Worm (Caenorhabditis elegans) whole organism, early embryonic: ENCODE data around the gene C05E11.6.

Source experiments
- B0310.2 ChIP-seq: sonication (generic microtip); optimal IDR thresholded peaks from 2 replicates; lab custom pipeline; 2016; ENCODE audit warnings: mild to moderate bottlenecking, missing genetic modification characterization, missing compliant biosample characterization
- F13C5.2 ChIP-seq: sonication (generic microtip); optimal IDR thresholded peaks from 2 replicates; lab custom pipeline; 2017; ENCODE audit warnings: mild to moderate bottlenecking, missing genetic modification characterization, inconsistent platforms, missing compliant biosample characterization
- aly-1 ChIP-seq: sonication (generic microtip); optimal IDR thresholded peaks from 2 replicates; lab custom pipeline; 2016; ENCODE audit warnings: missing genetic modification characterization, missing compliant biosample characterization
- ama-1 ChIP-seq: fragments of 150-350 bp; optimal IDR thresholded peaks from 2 replicates; lab custom pipeline; 2014
- ceh-13 ChIP-seq: fragments of 200-800 bp; sonication (Bioruptor generic); optimal IDR thresholded peaks from 2 replicates; lab custom pipeline; 2018; ENCODE audit warnings: mild to moderate bottlenecking, missing genetic modification characterization, missing compliant biosample characterization
- ceh-36 ChIP-seq: sonication (generic microtip); optimal IDR thresholded peaks from 2 replicates; lab custom pipeline; 2016; ENCODE audit warnings: missing genetic modification characterization, inconsistent platforms, missing compliant biosample characterization
- ets-7 ChIP-seq: sonication (generic microtip); optimal IDR thresholded peaks from 2 replicates; lab custom pipeline; 2016; ENCODE audit warnings: missing genotype, missing genetic modification characterization, missing compliant biosample characterization
- flt-1 ChIP-seq: fragments of 200-800 bp; sonication (Bioruptor generic); IDR thresholded peaks from 2 replicates; pipeline ENCODE4 v1.3.6; 2022; ENCODE audit warnings: missing genetic modification characterization, missing compliant biosample characterization
- hmbx-1 ChIP-seq: sonication (generic microtip); optimal IDR thresholded peaks from 2 replicates; lab custom pipeline; 2016; ENCODE audit warnings: mild to moderate bottlenecking, missing genetic modification characterization, missing compliant biosample characterization
- hmg-4 ChIP-seq: fragments of 200-800 bp; sonication (Bioruptor generic); optimal IDR thresholded peaks from 2 replicates; lab custom pipeline; 2018; ENCODE audit warnings: mild to moderate bottlenecking, missing genetic modification characterization, missing compliant biosample characterization
- hnd-1 ChIP-seq: sonication (generic microtip); optimal IDR thresholded peaks from 2 replicates; lab custom pipeline; 2016; ENCODE audit warnings: missing genetic modification characterization, missing compliant biosample characterization
- pes-1 ChIP-seq: fragments of 200-800 bp; sonication (Bioruptor generic); IDR thresholded peaks from 2 replicates; pipeline ENCODE4 v1.3.6; 2022; ENCODE audit warnings: missing genetic modification reagents, missing genetic modification characterization, missing compliant biosample characterization
- scrt-1 ChIP-seq: fragments of 200-800 bp; sonication (Bioruptor generic); IDR thresholded peaks from 2 replicates; pipeline ENCODE4 v1.3.6; 2022; ENCODE audit warnings: missing genetic modification characterization, missing compliant biosample characterization
- sea-1 ChIP-seq: fragments of 200-800 bp; sonication (Bioruptor generic); conservative IDR thresholded peaks from 2 replicates; pipeline ENCODE4 v1.3.6; 2022; ENCODE audit warnings: missing genetic modification characterization, missing compliant biosample characterization
- tbx-11 ChIP-seq: fragments of 200-800 bp; sonication (Bioruptor generic); IDR thresholded peaks from 2 replicates; pipeline ENCODE4 v1.3.6; 2022; ENCODE audit warnings: missing genetic modification characterization, missing compliant biosample characterization
- tbx-37 ChIP-seq: fragments of 200-800 bp; sonication (Bioruptor generic); conservative IDR thresholded peaks from 2 replicates; pipeline ENCODE4 v1.3.6; 2022; ENCODE audit warnings: missing genetic modification reagents, missing genetic modification characterization, missing compliant biosample characterization
- tra-4 ChIP-seq: sonication (generic microtip); optimal IDR thresholded peaks from 2 replicates; lab custom pipeline; 2017; ENCODE audit warnings: missing genetic modification characterization, missing compliant biosample characterization

Gene C05E11.6

DNA sequence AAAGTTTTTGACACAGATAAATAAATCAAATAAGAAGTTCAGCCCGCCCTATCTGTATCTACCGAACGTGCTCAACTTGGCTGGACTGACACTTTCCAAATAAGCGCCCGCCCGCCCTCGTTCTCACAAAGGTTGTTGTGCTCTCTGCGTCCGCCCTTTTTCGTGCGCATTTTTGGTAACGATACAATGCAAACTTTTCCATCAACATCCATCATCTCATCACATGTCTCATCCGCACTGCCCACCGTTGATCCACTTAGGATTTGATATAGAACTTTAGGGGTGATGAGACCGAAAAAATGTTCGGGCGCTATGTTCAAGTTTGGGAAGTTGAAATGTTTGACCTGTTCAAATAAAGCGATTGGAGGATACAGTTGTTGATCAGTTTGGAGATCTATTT, 23.6 kb downstream of the C05E11.6 start, which contains the start of gene C05E11.7:
C05E11.7 (minus strand) TSS at position 101 of the 400 bp plus-strand sequence.
- no peak for TF ChIP-seq tbx-37
- no peak for TF ChIP-seq ceh-13 (GFP tag; lab: Kevin White, UChicago)
- TF ChIP-seq ama-1 (lab: Kevin White, UChicago) = no peak
- no peak for TF ChIP-seq ceh-36 (tag; lab: Kevin White, UChicago)
- TF ChIP-seq ets-7 (tag; lab: Kevin White, UChicago) = no peak
- no peak for TF ChIP-seq tra-4 (tag; lab: Kevin White, UChicago)
- TF ChIP-seq F13C5.2 = no peak
- no peak for TF ChIP-seq hmg-4 (GFP tag; lab: Kevin White, UChicago)
- no peak for TF ChIP-seq sea-1 (GFP tag; lab: Robert Waterston, UW)
- no peak for TF ChIP-seq aly-1 (tag; lab: Kevin White, UChicago)
- no peak for TF ChIP-seq hnd-1 (tag; lab: Kevin White, UChicago)
- no peak for TF ChIP-seq scrt-1
- TF ChIP-seq tbx-11 (GFP tag; lab: Robert Waterston, UW) = no peak

DNA sequence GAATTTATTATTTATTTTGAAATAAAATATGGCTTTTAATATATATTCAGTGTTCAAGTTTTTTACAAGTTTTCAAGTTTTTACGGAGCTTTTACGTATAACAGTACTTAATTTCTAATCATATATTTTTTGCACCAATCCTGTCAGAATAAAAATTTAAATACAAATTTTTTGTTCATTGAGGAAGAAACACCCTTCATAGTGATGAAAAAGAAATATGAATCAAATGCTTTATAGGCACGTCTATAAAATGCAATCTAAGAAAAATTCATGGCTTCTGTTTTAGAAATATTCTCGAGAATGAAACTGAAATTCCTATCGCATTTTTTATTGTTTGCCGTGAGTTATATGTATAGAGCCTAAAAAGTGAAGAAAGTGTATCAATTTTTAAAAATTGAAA, 24.7 kb downstream of the C05E11.6 start, which contains the start of gene C05E11.2:
C05E11.2 (plus strand) TSS at position 301 of the 400 bp plus-strand sequence.
- no peak for TF ChIP-seq tbx-37
- TF ChIP-seq aly-1 (tag; lab: Kevin White, UChicago) = no peak

DNA sequence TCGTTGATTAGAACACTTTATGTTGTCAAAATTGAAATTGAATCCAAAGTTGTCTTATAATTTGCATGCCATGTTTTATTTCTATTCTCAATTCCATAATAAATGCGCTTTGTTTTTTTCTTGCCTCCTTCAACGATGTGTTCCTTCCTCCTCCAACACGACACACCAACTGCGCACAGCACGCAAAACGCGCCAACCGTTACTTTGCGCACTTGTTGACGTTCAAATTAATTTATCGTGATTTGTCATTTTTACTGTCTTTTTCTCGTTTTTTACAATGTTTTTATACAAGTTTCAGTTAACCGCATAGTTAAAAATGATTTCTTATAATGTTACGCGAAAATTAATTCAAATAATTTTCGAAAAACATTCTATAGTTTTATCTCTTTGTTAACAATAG, 26.0 kb downstream of the C05E11.6 start:
- TF ChIP-seq F13C5.2 (no peak), flt-1 (GFP tag; lab: Robert Waterston, UW) (no peak), hmg-4 (GFP tag; lab: Kevin White, UChicago) (no peak), tbx-37 (no peak)

DNA sequence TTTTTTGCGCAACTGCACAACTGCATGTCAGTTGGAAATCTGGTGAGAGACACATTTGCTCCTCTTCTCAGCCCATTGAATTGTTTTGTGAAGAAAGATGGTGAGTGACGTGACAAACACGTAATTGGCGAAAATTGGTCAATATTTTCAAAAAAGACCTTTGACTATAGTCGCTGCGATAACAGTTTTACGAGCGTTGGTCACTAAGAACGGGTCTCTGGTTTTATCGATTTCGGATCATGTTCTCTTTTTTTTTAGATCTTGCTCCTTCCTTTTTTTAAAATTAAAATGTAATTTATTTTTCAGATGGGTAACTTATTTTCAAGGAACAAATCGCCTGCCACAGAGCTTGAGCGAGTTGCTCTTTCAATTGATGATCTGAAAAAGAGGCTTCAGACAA, 26.5 kb downstream of the C05E11.6 start, which contains the start of gene lnp-1:
lnp-1 (plus strand) TSS at position 301 of the 400 bp plus-strand sequence.
- no peak for TF ChIP-seq sea-1 (GFP tag; lab: Robert Waterston, UW)
- TF ChIP-seq hmg-4 (GFP tag; lab: Kevin White, UChicago) = no peak
- TF ChIP-seq pes-1 (GFP tag; lab: Robert Waterston, UW) = no peak

DNA sequence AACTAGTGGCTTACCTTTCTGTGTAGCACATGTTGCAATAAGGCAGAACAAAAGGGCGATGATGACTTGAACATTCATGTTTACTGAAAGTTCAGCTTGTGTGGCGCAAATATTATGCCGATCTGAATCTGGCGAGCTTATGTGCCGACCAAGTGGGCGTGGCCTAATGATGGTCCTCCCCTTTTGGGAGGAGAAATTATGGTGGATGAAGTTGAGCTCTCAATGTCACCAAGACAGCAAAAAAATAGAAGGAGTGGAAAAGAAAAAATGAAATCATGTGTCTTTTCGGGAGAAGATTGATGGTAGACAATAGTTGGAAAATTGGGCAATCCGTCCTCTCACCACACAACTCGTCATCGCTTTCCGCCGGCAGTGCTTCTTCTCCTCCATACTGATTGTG, 30.3 kb downstream of the C05E11.6 start, which contains the start of gene flp-12:
flp-12 (minus strand) TSS at position 101 of the 400 bp plus-strand sequence.
- TF ChIP-seq B0310.2 (tag; lab: Kevin White, UChicago) = no peak
- no peak for TF ChIP-seq ets-7 (tag; lab: Kevin White, UChicago)
- no peak for TF ChIP-seq ceh-13 (GFP tag; lab: Kevin White, UChicago)
- no peak for TF ChIP-seq tra-4 (tag; lab: Kevin White, UChicago)
- no peak for TF ChIP-seq sea-1 (GFP tag; lab: Robert Waterston, UW)
- TF ChIP-seq flt-1 (GFP tag; lab: Robert Waterston, UW) = no peak

DNA sequence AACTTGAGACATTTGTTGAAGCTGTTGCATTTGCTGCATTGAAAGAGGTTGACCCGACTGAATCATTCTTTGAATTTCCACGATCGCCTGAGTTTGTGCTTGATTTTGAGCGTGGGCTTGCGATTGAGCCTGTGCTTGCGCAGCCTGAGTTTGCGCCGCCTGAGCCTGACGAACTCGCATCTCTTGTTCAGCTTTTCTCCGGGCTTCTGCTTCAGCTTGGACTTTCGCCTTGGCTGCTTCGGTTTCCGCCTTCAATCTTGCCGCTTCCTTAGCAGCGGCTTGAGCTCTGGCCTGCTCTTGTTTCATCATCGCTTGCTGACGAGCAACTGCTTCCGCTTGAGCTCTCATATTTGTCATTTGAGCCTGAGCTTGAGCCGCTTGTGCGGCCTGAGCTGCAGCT, 35.5 kb downstream of the C05E11.6 start:
- TF ChIP-seq B0310.2 (tag; lab: Kevin White, UChicago) = no peak
- no peak for TF ChIP-seq tra-4 (tag; lab: Kevin White, UChicago)
- TF ChIP-seq ama-1 (lab: Kevin White, UChicago) = no peak
- no peak for TF ChIP-seq ceh-36 (tag; lab: Kevin White, UChicago)
- TF ChIP-seq pes-1 (GFP tag; lab: Robert Waterston, UW) = no peak
- no peak for TF ChIP-seq tbx-11 (GFP tag; lab: Robert Waterston, UW)
- TF ChIP-seq aly-1 (tag; lab: Kevin White, UChicago) = no peak
- TF ChIP-seq ceh-13 (GFP tag; lab: Kevin White, UChicago) = no peak
- no peak for TF ChIP-seq tbx-37
- TF ChIP-seq hmbx-1 (tag; lab: Kevin White, UChicago) = no peak
- no peak for TF ChIP-seq F13C5.2

DNA sequence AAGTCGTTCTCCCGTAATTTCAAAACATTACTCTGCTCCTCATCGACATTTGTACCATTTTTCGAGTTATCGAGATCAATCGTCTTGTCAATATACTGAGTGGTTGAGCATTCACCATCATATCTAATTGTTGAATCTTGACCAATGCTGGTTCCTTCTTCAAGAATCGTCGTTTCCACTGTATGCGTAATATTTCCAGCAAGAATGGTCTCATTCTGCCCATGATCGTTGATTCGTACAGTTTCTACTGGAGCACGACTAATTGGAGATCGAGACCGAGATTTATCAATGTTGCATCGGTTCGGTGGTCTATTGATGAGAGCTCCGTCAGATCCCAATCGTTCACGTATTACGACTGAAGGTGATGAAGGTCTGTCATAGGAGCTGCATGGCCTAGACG, 37.6 kb downstream of the C05E11.6 start:
- TF ChIP-seq hmg-4 (GFP tag; lab: Kevin White, UChicago) (no peak), ets-7 (tag; lab: Kevin White, UChicago) (no peak)

DNA sequence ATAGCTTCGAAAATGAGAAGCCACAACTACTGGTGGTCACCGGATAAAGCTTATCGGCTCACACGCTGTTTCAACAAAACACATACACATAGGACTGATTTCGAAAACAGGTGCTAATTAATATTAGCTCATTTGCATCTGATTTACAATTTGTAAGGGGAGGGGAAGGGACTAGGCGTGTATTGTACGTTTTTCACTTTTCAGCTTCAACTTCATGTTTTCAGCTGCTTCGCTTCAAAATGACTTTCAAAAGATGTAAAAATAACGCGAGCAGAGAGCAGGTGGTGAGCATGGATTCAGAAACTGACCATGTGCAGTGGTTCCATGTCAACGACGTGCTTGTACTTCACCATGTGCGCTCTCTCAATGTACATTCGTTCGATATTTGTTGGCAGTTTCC, 39.0 kb downstream of the C05E11.6 start:
- no peak for TF ChIP-seq ceh-13 (GFP tag; lab: Kevin White, UChicago)
- no peak for TF ChIP-seq ets-7 (tag; lab: Kevin White, UChicago)
- no peak for TF ChIP-seq ama-1 (lab: Kevin White, UChicago)
- TF ChIP-seq pes-1 (GFP tag; lab: Robert Waterston, UW) = no peak
- TF ChIP-seq aly-1 (tag; lab: Kevin White, UChicago) = no peak
- no peak for TF ChIP-seq scrt-1
- TF ChIP-seq F13C5.2 = no peak
- no peak for TF ChIP-seq tra-4 (tag; lab: Kevin White, UChicago)
- TF ChIP-seq flt-1 (GFP tag; lab: Robert Waterston, UW) = no peak
- TF ChIP-seq tbx-11 (GFP tag; lab: Robert Waterston, UW) = no peak
- TF ChIP-seq hmg-4 (GFP tag; lab: Kevin White, UChicago) = no peak
- TF ChIP-seq hnd-1 (tag; lab: Kevin White, UChicago) = no peak
- no peak for TF ChIP-seq ceh-36 (tag; lab: Kevin White, UChicago)
- TF ChIP-seq hmbx-1 (tag; lab: Kevin White, UChicago) = no peak

DNA sequence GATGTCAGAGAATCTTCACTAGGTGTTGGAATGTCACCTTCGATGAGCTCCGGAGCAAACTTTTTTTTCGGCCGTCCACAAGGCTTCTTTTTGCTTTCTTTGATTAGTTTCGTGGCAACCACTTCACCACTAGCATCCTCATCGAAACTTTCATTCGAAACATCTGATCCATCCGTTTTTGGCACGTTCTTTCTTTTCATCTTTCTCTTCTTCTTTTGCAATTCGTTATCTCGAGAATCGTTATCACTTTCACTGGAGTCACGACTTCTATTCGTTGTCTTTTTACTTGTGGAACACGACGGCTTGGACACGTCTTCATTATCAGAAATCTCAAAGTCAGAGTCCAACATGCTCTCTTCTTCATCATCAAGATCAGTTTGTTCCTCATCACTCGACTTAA, 42.2 kb downstream of the C05E11.6 start:
- TF ChIP-seq tra-4 (tag; lab: Kevin White, UChicago) (no peak), B0310.2 (tag; lab: Kevin White, UChicago) (no peak), sea-1 (GFP tag; lab: Robert Waterston, UW) (no peak), hnd-1 (tag; lab: Kevin White, UChicago) (no peak), scrt-1 (no peak)
